Worm (Caenorhabditis elegans): ENCODE results near the gene fbxb-5.

ce11 chrII:1712938-1713337 is 9.4 kb downstream of the fbxb-5 start, which contains the start of gene btb-7:
- TF ChIP-seq unc-62 (GFP tag; optimal IDR thresholded peaks at IDR 0.05) (no peak), ceh-83 (GFP tag; optimal IDR thresholded peaks at IDR 0.05) (no peak), nhr-28 (tag; optimal IDR thresholded peaks at IDR 0.05) (no peak), pha-4 (tag; optimal IDR thresholded peaks at IDR 0.05) (no peak), snpc-4 (tag; optimal IDR thresholded peaks at IDR 0.05) (no peak), flh-1 (GFP tag; optimal IDR thresholded peaks at IDR 0.05) (no peak), nhr-76 (tag; optimal IDR thresholded peaks at IDR 0.05) (no peak), elt-1 (tag; optimal IDR thresholded peaks at IDR 0.05; ENCODE audit: borderline replicate concordance, insufficient read depth) (no peak), ceh-43 (GFP tag; optimal IDR thresholded peaks at IDR 0.05) (no peak)

Measured in whole organism, mixed stage, embryonic.